Fruit fly (Drosophila melanogaster): ENCODE measurements around the gene ND-PDSW.

ND-PDSW gene

DNA sequence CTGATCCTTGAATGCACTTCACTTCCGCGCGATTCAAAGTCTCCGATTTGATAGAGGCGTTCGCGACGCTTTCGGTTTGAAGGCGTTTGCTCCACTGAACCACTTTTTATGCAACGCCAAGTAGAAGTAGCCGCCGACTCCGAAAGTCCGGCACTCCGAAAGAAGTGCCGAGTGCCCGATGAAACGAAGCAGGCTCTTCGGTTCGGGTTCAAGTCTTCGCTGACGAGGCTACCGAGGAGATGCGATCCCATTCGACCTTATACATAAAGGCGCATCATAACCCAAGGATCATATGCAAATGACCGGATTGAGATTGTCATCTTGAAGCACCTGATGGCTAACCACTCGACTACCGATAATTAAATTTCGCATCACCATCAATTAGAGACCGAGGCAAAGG is 25.0 kb downstream of the ND-PDSW start, which contains the start of gene CG15414:
TSS of gene CG15414 (minus strand) at position 101 of the 400 bp plus-strand sequence.
- no peak for TF ChIP-seq brk (GFP tag; optimal IDR thresholded peaks at IDR 0.05)
- TF ChIP-seq Hnf4 (GFP tag; optimal IDR thresholded peaks at IDR 0.05), result no peak
- TF ChIP-seq HLH106 (tag; optimal IDR thresholded peaks at IDR 0.05), result no peak
- TF ChIP-seq Mio (GFP tag; optimal IDR thresholded peaks at IDR 0.05), result no peak
- no peak for TF ChIP-seq rgr (GFP tag; optimal IDR thresholded peaks at IDR 0.05)
- no peak for TF ChIP-seq Hr83 (GFP tag; optimal IDR thresholded peaks at IDR 0.05; ENCODE audit: poor library complexity, severe bottlenecking)
- no peak for TF ChIP-seq Dif (GFP tag; optimal IDR thresholded peaks at IDR 0.05; ENCODE audit: partially characterized antibody)
- TF ChIP-seq br (GFP tag; optimal IDR thresholded peaks at IDR 0.05), result no peak
- no peak for TF ChIP-seq Hr78 (GFP tag; optimal IDR thresholded peaks at IDR 0.05)
- TF ChIP-seq Vsx2 (GFP tag; optimal IDR thresholded peaks at IDR 0.05; ENCODE audit: partially characterized antibody), result no peak
- no peak for TF ChIP-seq Dfd (GFP tag; optimal IDR thresholded peaks at IDR 0.05)

DNA sequence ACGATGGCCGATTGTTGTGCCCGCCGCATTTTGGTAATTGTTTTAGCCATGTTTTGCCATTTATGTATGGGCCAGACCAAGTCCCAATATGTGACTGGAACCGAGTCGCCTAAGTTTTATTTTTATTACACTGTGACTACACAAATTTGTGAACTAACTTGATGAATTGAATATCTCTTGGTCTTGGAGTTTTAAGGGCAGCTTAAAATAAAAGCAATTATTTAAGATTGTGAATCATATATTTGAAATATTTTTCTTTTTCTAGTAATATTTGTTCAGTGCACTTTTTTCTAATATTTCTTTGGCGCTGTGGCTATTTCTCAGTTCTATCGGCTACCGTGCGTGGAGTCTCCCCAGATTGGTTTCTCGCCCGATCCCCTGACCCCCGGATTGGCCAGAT is 27.5 kb downstream of the ND-PDSW start:
- no peak for TF ChIP-seq br (GFP tag; optimal IDR thresholded peaks at IDR 0.05)
- TF ChIP-seq Abd-B (GFP tag; optimal IDR thresholded peaks at IDR 0.05), result no peak
- no peak for TF ChIP-seq GATAd (GFP tag; optimal IDR thresholded peaks at IDR 0.05)
- TF ChIP-seq Vsx2 (GFP tag; optimal IDR thresholded peaks at IDR 0.05; ENCODE audit: partially characterized antibody), result no peak
- no peak for TF ChIP-seq dmrt93B (GFP tag; optimal IDR thresholded peaks at IDR 0.05)
- no peak for TF ChIP-seq rgr (GFP tag; optimal IDR thresholded peaks at IDR 0.05)

DNA sequence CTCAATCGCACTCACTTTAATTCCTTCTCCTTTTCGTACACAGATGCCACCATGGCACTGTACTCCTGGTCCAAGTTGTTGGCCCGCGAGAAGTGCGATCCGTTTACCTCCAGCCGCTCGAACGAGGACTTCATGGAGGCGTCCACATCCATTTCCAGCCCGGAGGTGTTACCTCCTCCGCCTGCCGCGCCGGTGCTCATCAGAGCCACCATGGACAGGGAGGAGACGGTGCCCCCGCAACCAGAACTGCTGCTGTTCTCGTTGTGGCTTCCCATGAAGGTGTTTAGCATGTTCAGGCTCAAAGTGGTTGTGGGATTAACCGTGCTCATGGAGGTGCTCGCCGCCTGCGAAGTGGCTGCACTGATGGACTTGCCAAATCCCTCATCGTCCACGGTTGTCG is 29.5 kb downstream of the ND-PDSW start:
- TF ChIP-seq dsf (GFP tag; optimal IDR thresholded peaks at IDR 0.05; ENCODE audit: borderline replicate concordance) (no peak), Mio (GFP tag; optimal IDR thresholded peaks at IDR 0.05) (no peak), Dfd (GFP tag; optimal IDR thresholded peaks at IDR 0.05) (no peak)

DNA sequence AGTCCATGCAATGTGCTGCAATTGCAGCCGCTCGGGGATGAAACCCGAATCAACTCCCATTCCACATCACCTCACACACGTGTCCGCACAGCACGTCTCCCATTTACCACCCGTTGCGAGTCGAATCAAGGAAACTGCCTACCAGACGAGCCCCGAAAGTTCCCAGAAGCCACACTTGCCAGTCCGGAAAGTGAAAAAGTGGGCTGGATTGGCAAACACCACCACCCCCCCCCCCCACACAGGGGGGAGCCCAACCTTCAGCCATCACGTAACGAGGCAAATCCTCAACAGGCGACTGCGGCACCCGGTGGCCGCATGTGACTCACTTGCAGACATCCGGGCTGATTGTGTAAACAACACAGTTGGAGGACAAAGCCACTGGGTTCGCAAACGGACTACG is 38.9 kb downstream of the ND-PDSW start:
- TF ChIP-seq GATAd (GFP tag; optimal IDR thresholded peaks at IDR 0.05) (no peak), pan (optimal IDR thresholded peaks at IDR 0.05) (no peak), Dfd (GFP tag; optimal IDR thresholded peaks at IDR 0.05) (no peak), Rel (GFP tag; optimal IDR thresholded peaks at IDR 0.05) (no peak), Rel (tag; optimal IDR thresholded peaks at IDR 0.05) (no peak), jim (GFP tag; optimal IDR thresholded peaks at IDR 0.05) (no peak), Myc (optimal IDR thresholded peaks at IDR 0.05) (no peak)

DNA sequence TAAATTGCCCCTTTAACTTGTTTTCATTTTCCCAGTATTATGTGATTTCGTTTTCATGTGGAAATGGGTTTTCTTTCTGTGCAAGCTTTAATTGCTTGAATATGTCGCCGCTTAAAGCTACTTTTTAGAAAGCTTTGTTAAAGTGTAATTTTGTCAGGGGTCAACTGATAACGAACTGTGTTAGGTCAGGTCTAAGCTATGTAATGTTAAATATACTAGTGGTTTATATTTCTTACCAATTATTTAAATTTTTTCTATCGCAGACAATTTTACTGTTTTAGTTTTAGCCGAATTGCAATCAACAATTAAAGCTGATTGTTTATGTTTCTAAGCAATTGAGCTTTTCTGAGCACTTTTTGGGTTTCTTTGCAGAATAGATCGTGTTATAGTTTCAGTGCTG is 40.4 kb downstream of the ND-PDSW start:
- TF ChIP-seq dl (GFP tag; optimal IDR thresholded peaks at IDR 0.05; ENCODE audit: insufficient read depth in 1 of 2, partially characterized antibody in 2 of 2), result no peak
- no peak for TF ChIP-seq Myc (optimal IDR thresholded peaks at IDR 0.05)
- no peak for TF ChIP-seq Abd-B (GFP tag; optimal IDR thresholded peaks at IDR 0.05)

DNA sequence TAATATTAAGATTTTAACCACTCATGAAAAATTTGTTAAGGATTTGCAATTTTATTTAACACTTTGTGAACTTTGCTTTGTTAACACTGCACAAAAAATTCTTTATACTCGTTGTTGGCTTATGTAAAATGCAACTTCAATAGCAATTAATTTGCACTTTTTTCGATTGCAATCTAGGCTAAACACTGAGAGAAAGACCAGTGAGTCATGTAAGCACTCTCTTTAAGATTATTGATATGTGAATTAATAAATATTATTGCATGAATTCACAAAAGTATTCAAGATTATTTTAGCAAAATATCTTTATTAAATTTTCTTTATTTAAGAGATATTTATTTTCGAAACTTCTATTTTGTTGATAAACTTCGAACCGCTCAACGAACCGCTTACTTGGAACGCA is 40.8 kb downstream of the ND-PDSW start:
- TF ChIP-seq tai (GFP tag; optimal IDR thresholded peaks at IDR 0.05), result no peak
- TF ChIP-seq CrebA (GFP tag; optimal IDR thresholded peaks at IDR 0.05; ENCODE audit: borderline replicate concordance), result no peak
- no peak for TF ChIP-seq pan (optimal IDR thresholded peaks at IDR 0.05)
- TF ChIP-seq woc (GFP tag; optimal IDR thresholded peaks at IDR 0.05), result no peak
- no peak for TF ChIP-seq psq (GFP tag; optimal IDR thresholded peaks at IDR 0.05)
- TF ChIP-seq dmrt93B (GFP tag; optimal IDR thresholded peaks at IDR 0.05), result no peak
- no peak for TF ChIP-seq Myc (optimal IDR thresholded peaks at IDR 0.05)
- no peak for TF ChIP-seq usp (GFP tag; optimal IDR thresholded peaks at IDR 0.05)
- no peak for TF ChIP-seq N (GFP tag; optimal IDR thresholded peaks at IDR 0.05)
- no peak for TF ChIP-seq sage (GFP tag; optimal IDR thresholded peaks at IDR 0.05)
- no peak for TF ChIP-seq Rel (GFP tag; optimal IDR thresholded peaks at IDR 0.05)
- TF ChIP-seq Rel (tag; optimal IDR thresholded peaks at IDR 0.05), result no peak
- TF ChIP-seq Dif (GFP tag; optimal IDR thresholded peaks at IDR 0.05; ENCODE audit: partially characterized antibody), result no peak
- no peak for TF ChIP-seq HLH106 (tag; optimal IDR thresholded peaks at IDR 0.05)
- no peak for TF ChIP-seq CG32264 (GFP tag; optimal IDR thresholded peaks at IDR 0.05)
- no peak for TF ChIP-seq fru (GFP tag; optimal IDR thresholded peaks at IDR 0.05)
- TF ChIP-seq sv (GFP tag; optimal IDR thresholded peaks at IDR 0.05), result no peak
- no peak for TF ChIP-seq dl (GFP tag; optimal IDR thresholded peaks at IDR 0.05; ENCODE audit: insufficient read depth in 1 of 2, partially characterized antibody in 2 of 2)
- no peak for TF ChIP-seq Hr78 (GFP tag; optimal IDR thresholded peaks at IDR 0.05)
